Fruit fly (Drosophila melanogaster) S2 (cell line): ENCODE data around the gene CG7606.

Experiments used
- CG8478 ChIP-seq: fragments of >200 bp; optimal IDR thresholded peaks from 2 replicates; lab custom pipeline; 2018
- CTCF ChIP-seq, 2 experiments: fragments of >200 bp; optimal IDR thresholded peaks; 2 replicates each; lab custom pipeline; 2018

DNA sequence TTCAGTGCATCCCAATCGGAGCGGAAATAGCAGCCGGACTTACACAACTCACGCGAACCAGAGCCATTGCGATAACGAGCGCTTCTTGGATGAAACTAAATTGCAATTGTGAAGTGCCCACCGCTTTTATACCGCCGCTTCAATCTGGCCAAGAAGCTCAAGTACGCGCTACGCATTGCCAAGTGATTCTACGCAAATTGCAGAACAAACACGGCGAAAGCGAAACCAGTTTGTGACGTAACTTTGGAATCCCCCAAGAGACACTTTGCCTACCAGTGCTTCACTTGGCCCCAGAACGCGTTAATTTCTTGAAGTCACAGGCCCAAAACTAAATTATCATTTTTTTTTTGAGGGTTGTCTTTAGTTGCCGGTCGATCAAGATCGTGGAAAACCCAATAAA is 15.1 kb downstream of the CG7606 start, which contains the start of gene Edg91:
- TF ChIP-seq CG8478 (lab: Kevin White, UChicago) (no peak), CTCF (optimal IDR thresholded peaks at IDR 0.05; lab: Kevin White, UChicago) (no peak)
